Fruit fly (Drosophila melanogaster) whole organism: ENCODE data around the gene rdo.

Experiments
- CG8478 ChIP-seq: fragments of >200 bp; optimal IDR thresholded peaks from 2 replicates; lab custom pipeline; 2018; ENCODE audit warnings: inconsistent platforms
- Dll ChIP-seq: fragments of >200 bp; optimal IDR thresholded peaks from 2 replicates; lab custom pipeline; 2017
- EcR ChIP-seq, 2 experiments: fragments of >200 bp; optimal IDR thresholded peaks; 2 replicates each; lab custom pipeline; 2017; ENCODE audit warnings: missing biosample characterization in 2 of 2, missing genetic modification characterization in 2 of 2, missing genetic modification reagents in 2 of 2
- pan ChIP-seq: fragments of >200 bp; optimal IDR thresholded peaks from 2 replicates; lab custom pipeline; 2017
- psq ChIP-seq: fragments of >200 bp; optimal IDR thresholded peaks from 2 replicates; lab custom pipeline; 2017

DNA sequence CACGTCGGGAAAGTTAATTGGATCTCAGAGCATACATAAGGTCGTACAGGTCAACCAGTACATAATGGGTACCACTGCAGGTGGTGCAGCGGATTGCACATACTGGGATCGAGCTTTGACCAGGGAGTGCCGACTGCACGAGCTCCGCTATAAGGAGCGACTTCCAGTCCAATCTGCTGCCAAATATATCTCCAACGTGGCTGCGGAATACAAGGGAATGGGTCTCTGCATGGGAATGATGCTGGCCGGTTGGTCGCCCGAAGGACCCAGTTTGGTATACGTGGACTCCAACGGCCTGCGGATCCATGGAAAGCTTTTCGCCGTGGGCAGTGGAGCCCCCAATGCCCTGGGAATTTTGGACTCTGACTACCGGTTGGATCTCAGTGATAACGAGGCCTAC lies 21.4 kb upstream of the rdo start:
- TF ChIP-seq CG8478 (lab: Kevin White, UChicago), result no peak
- TF ChIP-seq pan, result no peak
- TF ChIP-seq Dll, result no peak
- TF ChIP-seq EcR (GFP tag; optimal IDR thresholded peaks at IDR 0.05; lab: Kevin White, UChicago), result no peak
- no peak for TF ChIP-seq psq (lab: Kevin White, UChicago)
